Fruit fly (Drosophila melanogaster): ENCODE data around the gene CG9171.

DNA sequence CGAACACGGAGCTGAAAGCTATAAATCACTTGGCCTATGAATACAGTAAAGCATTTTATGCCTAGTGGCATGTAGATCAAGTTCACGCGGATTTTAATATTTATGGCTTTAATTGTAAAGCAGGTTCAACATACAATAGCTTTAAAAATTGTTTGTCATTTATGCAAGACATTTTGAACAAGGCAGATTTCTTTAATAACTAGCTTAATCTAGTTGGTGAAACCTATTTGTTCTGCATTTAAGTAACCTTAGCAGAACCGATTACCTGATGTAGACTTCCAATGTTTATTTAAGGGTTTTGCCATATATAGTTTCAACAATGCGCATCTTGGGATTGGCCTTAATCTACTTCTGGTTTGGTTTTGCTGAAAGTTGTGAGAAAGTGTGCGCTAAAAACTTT, 11.2 kb upstream of the CG9171 start, which contains the start of gene CG43307:
- TF ChIP-seq lz (GFP tag; optimal IDR thresholded peaks at IDR 0.05) (no peak), dac (GFP tag; optimal IDR thresholded peaks at IDR 0.05) (no peak), CG34406 (GFP tag; optimal IDR thresholded peaks at IDR 0.05) (no peak), Hr39 (GFP tag; optimal IDR thresholded peaks at IDR 0.05) (no peak), Eip75B (GFP tag; optimal IDR thresholded peaks at IDR 0.05) (no peak), topi (GFP tag; optimal IDR thresholded peaks at IDR 0.05) (no peak), Gug (GFP tag; IDR thresholded peaks at IDR 0.05) (no peak), net (GFP tag; optimal IDR thresholded peaks at IDR 0.05) (no peak), pdm3 (GFP tag; optimal IDR thresholded peaks at IDR 0.05) (no peak)
